Fruit fly (Drosophila melanogaster) whole organism, pupa: ENCODE measurements around the gene ATPsynD.

Experiments used
- CG10348 ChIP-seq: fragments of 200-800 bp; sonication (Bioruptor generic); IDR thresholded peaks from 2 replicates; pipeline ENCODE4 v1.3.6; 2022; ENCODE audit warnings: missing biosample characterization, missing genetic modification characterization
- CG12605 ChIP-seq: fragments of 200-800 bp; sonication (Bioruptor generic); IDR thresholded peaks from 2 replicates; pipeline ENCODE4 v1.3.6; 2022; ENCODE audit warnings: missing biosample characterization, missing genetic modification characterization
- CG13204 ChIP-seq: fragments of 200-800 bp; sonication (Bioruptor generic); optimal IDR thresholded peaks from 2 replicates; lab custom pipeline; 2018; ENCODE audit warnings: missing biosample characterization, mild to moderate bottlenecking, missing genetic modification characterization, moderate library complexity
- CG14655 ChIP-seq: fragments of 200-800 bp; sonication (Bioruptor generic); optimal IDR thresholded peaks from 3 replicates; lab custom pipeline; 2017; ENCODE audit warnings: mild to moderate bottlenecking, missing biosample characterization, missing genetic modification reagents, missing genetic modification characterization
- CG15710 ChIP-seq: fragments of 200-800 bp; sonication (Bioruptor generic); optimal IDR thresholded peaks from 2 replicates; lab custom pipeline; 2018; ENCODE audit warnings: missing biosample characterization, mild to moderate bottlenecking, missing genetic modification characterization, moderate library complexity
- CG17806 ChIP-seq: fragments of 200-800 bp; sonication (Bioruptor generic); optimal IDR thresholded peaks from 2 replicates; lab custom pipeline; 2018; ENCODE audit warnings: missing biosample characterization, mild to moderate bottlenecking, missing genetic modification characterization, moderate library complexity
- CG32121 ChIP-seq: fragments of 200-800 bp; sonication (Bioruptor generic); IDR thresholded peaks from 2 replicates; pipeline ENCODE4 v1.3.6; 2022; ENCODE audit warnings: missing biosample characterization, missing genetic modification characterization
- CG34367 ChIP-seq: fragments of 200-800 bp; sonication (Bioruptor generic); optimal IDR thresholded peaks from 2 replicates; lab custom pipeline; 2018; ENCODE audit warnings: missing biosample characterization, mild to moderate bottlenecking, missing genetic modification characterization
- CG4496 ChIP-seq: fragments of 200-800 bp; sonication (Bioruptor generic); IDR thresholded peaks from 3 replicates; pipeline ENCODE4 v1.3.6; 2022; ENCODE audit warnings: missing biosample characterization, missing genetic modification characterization
- CG8159 ChIP-seq: fragments of 200-800 bp; sonication (Bioruptor generic); optimal IDR thresholded peaks from 3 replicates; lab custom pipeline; 2018; ENCODE audit warnings: missing biosample characterization, mild to moderate bottlenecking, missing genetic modification characterization, moderate library complexity
- CG8301 ChIP-seq: fragments of 200-800 bp; sonication (Bioruptor generic); optimal IDR thresholded peaks from 2 replicates; lab custom pipeline; 2018; ENCODE audit warnings: missing biosample characterization, mild to moderate bottlenecking, missing genetic modification characterization
- CG9948 ChIP-seq: fragments of 200-800 bp; sonication (Bioruptor generic); optimal IDR thresholded peaks from 2 replicates; lab custom pipeline; 2018; ENCODE audit warnings: missing biosample characterization, mild to moderate bottlenecking, missing genetic modification characterization, moderate library complexity
- D1 ChIP-seq: fragments of 200-800 bp; sonication (Bioruptor generic); optimal IDR thresholded peaks from 2 replicates; lab custom pipeline; 2018; ENCODE audit warnings: missing biosample characterization, mild to moderate bottlenecking, missing genetic modification characterization, moderate library complexity
- EcR ChIP-seq: fragments of 200-800 bp; sonication (Bioruptor generic); optimal IDR thresholded peaks from 3 replicates; lab custom pipeline; 2019; ENCODE audit warnings: missing biosample characterization, missing genetic modification characterization, mild to moderate bottlenecking, moderate library complexity, missing genetic modification reagents
- Ets98B ChIP-seq: fragments of 200-800 bp; sonication (Bioruptor generic); IDR thresholded peaks from 2 replicates; pipeline ENCODE4 v1.3.6; 2022; ENCODE audit warnings: missing biosample characterization, missing genetic modification characterization
- Pif1A ChIP-seq: fragments of 200-800 bp; sonication (Bioruptor generic); optimal IDR thresholded peaks from 3 replicates; lab custom pipeline; 2016; ENCODE audit warnings: missing biosample characterization, missing genetic modification characterization
- Pif1B ChIP-seq: fragments of 200-800 bp; sonication (Bioruptor generic); optimal IDR thresholded peaks from 3 replicates; lab custom pipeline; 2016; ENCODE audit warnings: missing biosample characterization, missing genetic modification characterization
- Snoo ChIP-seq: fragments of 200-800 bp; sonication (Bioruptor generic); optimal IDR thresholded peaks from 3 replicates; lab custom pipeline; 2017; ENCODE audit warnings: missing biosample characterization, mild to moderate bottlenecking, missing genetic modification characterization, inconsistent platforms
- fd96Ca ChIP-seq: fragments of 200-800 bp; sonication (Bioruptor generic); IDR thresholded peaks from 3 replicates; pipeline ENCODE4 v1.3.6; 2022; ENCODE audit warnings: missing biosample characterization, missing genetic modification characterization
- gl ChIP-seq: fragments of 200-800 bp; sonication (Bioruptor generic); optimal IDR thresholded peaks from 2 replicates; lab custom pipeline; 2018; ENCODE audit warnings: missing biosample characterization, mild to moderate bottlenecking, missing genetic modification characterization
- rn ChIP-seq: fragments of 200-800 bp; sonication (Bioruptor generic); IDR thresholded peaks from 2 replicates; pipeline ENCODE4 v1.3.6; 2022; ENCODE audit warnings: missing biosample characterization, missing genetic modification characterization

The ATPsynD gene

dm6 chr3R:19090983-19091748, 3.6 kb upstream of the ATPsynD start:
- TF ChIP-seq EcR (GFP tag; lab: Kevin White, UChicago) (peak; percentile 11), CG9948 (tag; lab: Kevin White, UChicago) (no peak), Ets98B (GFP tag; lab: Robert Waterston, UW) (no peak), CG17806 (no peak), CG32121 (GFP tag; lab: Robert Waterston, UW) (no peak), CG10348 (GFP tag; lab: Robert Waterston, UW) (no peak), rn (GFP tag; lab: Robert Waterston, UW) (no peak), CG15710 (tag; lab: Kevin White, UChicago) (no peak)
- TF ChIP-seq, all 21 proteins: peak for 1

- TF ChIP-seq EcR (GFP tag; lab: Kevin White, UChicago) (no peak), CG34367 (tag; lab: Kevin White, UChicago) (no peak), CG4496 (no peak), CG9948 (tag; lab: Kevin White, UChicago) (no peak), fd96Ca (no peak)
Observed at dm6 chr3R:19091749-19092264, 3.0 kb upstream of the ATPsynD start.

dm6 chr3R:19092367-19093126, 2.3 kb upstream of the ATPsynD start:
- TF ChIP-seq Snoo (tag; lab: Kevin White, UChicago), result no peak
- no peak for TF ChIP-seq rn (GFP tag; lab: Robert Waterston, UW)
- no peak for TF ChIP-seq CG14655 (GFP tag; lab: Kevin White, UChicago)
- TF ChIP-seq CG4496, result no peak
- no peak for TF ChIP-seq Ets98B (GFP tag; lab: Robert Waterston, UW)
- TF ChIP-seq Pif1A (GFP tag; lab: Kevin White, UChicago), result no peak
- no peak for TF ChIP-seq CG8159 (tag; lab: Kevin White, UChicago)

dm6 chr3R:19093127-19093812, 1.5 kb upstream of the ATPsynD start:
- TF ChIP-seq Snoo (tag; lab: Kevin White, UChicago), result no peak
- peak; percentile 27 for TF ChIP-seq Pif1A (GFP tag; lab: Kevin White, UChicago)
- TF ChIP-seq CG14655 (GFP tag; lab: Kevin White, UChicago), result peak; percentile 45
- TF ChIP-seq CG8159 (tag; lab: Kevin White, UChicago), result peak; percentile 17
- TF ChIP-seq EcR (GFP tag; lab: Kevin White, UChicago), result no peak
- no peak for TF ChIP-seq gl (tag; lab: Kevin White, UChicago)
- no peak for TF ChIP-seq CG32121 (GFP tag; lab: Robert Waterston, UW)
- TF ChIP-seq Pif1B (GFP tag; lab: Kevin White, UChicago), result peak; percentile 1
- no peak for TF ChIP-seq CG34367 (tag; lab: Kevin White, UChicago)
- peak; percentile 35; the same call in 1 of the 3 replicates for TF ChIP-seq CG4496
- TF ChIP-seq CG15710 (tag; lab: Kevin White, UChicago), result no peak
- TF ChIP-seq CG13204, result no peak
- TF ChIP-seq CG8301 (tag; lab: Kevin White, UChicago), result peak; percentile 24

dm6 chr3R:19094039-19094438, 761 bp upstream of the ATPsynD start, which contains the start of gene cdi:
Gene cdi, minus strand, starts transcription at chr3R:19094270.
- TF ChIP-seq CG10348 (GFP tag; lab: Robert Waterston, UW) (no peak), CG4496 (peak; percentile 58), Snoo (tag; lab: Kevin White, UChicago) (peak; percentile 18), CG15710 (tag; lab: Kevin White, UChicago) (no peak)

DNA sequence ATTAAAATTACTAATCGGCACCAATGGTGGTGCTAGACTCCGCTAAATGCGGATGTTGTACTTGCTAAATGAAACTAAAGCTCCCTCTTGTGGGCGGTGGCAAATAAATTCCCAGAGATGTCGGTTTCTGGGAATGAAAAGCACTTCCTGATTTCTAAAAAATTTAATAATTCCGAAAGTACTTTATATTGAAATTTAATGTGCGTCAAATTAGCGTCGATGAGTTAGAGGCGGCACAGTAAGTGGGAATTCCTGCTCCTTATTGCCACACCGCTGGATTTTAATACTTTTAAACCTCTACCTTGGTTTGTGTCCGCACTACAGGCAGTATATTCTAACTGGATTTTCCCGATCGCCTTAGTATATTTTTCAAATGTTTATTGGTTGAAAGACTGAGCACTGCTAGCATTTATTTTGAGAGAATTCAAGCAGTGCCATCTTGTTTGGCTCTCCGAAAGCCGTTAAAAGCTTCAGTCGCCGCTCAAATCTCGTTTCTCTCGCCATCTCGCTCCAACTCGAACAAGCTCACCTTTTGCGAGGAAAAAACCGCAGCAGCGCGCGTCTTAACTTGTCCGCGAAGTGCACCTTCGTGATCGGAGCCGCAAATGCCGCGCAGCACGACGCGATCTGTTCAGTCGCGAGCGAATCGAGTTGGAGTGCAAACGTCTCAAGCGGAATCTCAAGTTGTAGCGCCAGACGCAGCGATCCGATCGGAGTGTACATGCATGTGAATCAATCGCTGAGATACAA, 1.7 kb downstream of the ATPsynD start, which contains the start of gene CG6040:
TSS of gene CG6040 (plus strand) at position 663 of the 750 bp plus-strand sequence.
- TF ChIP-seq CG32121 (GFP tag; lab: Robert Waterston, UW) (peak; percentile 42; the same call in 1 of the 2 replicates), CG13204 (peak; percentile 49), Snoo (tag; lab: Kevin White, UChicago) (no peak), CG17806 (no peak), Pif1A (GFP tag; lab: Kevin White, UChicago) (no peak), fd96Ca (peak; percentile 65; the same call in 2 of the 3 replicates), D1 (tag; lab: Kevin White, UChicago) (no peak), CG15710 (tag; lab: Kevin White, UChicago) (no peak), Pif1B (GFP tag; lab: Kevin White, UChicago) (no peak), EcR (GFP tag; lab: Kevin White, UChicago) (peak; percentile 51), CG10348 (GFP tag; lab: Robert Waterston, UW) (no peak), gl (tag; lab: Kevin White, UChicago) (no peak), CG4496 (peak; percentile 73), CG34367 (tag; lab: Kevin White, UChicago) (no peak), Ets98B (GFP tag; lab: Robert Waterston, UW) (peak; percentile 59; the same call in 1 of the 2 replicates), CG12605 (GFP tag; lab: Robert Waterston, UW) (peak; percentile 61; the same call in 1 of the 2 replicates), CG8159 (tag; lab: Kevin White, UChicago) (peak; percentile 11), CG8301 (tag; lab: Kevin White, UChicago) (no peak), rn (GFP tag; lab: Robert Waterston, UW) (no peak), CG14655 (GFP tag; lab: Kevin White, UChicago) (no peak), CG9948 (tag; lab: Kevin White, UChicago) (no peak)
